Worm (Caenorhabditis elegans): ENCODE results near the gene nspg-4.

- TF ChIP-seq nhr-76 (tag; optimal IDR thresholded peaks at IDR 0.05) (no peak), ama-1 (optimal IDR thresholded peaks at IDR 0.05) (no peak), mdl-1 (tag; optimal IDR thresholded peaks at IDR 0.05) (no peak), ztf-11 (tag; optimal IDR thresholded peaks at IDR 0.05) (no peak), fkh-2 (tag; optimal IDR thresholded peaks at IDR 0.05) (no peak), nhr-25 (tag; optimal IDR thresholded peaks at IDR 0.05) (no peak), fkh-10 (GFP tag; optimal IDR thresholded peaks at IDR 0.05) (no peak), nhr-11 (tag; optimal IDR thresholded peaks at IDR 0.05) (no peak), aly-2 (tag; optimal IDR thresholded peaks at IDR 0.05) (no peak), unc-62 (GFP tag; optimal IDR thresholded peaks at IDR 0.05) (no peak), pqm-1 (tag; optimal IDR thresholded peaks at IDR 0.05) (no peak)
Measured at ce11 chrX:3375320-3375719, 25.1 kb upstream of the nspg-4 start.

Data from whole organism, L3 larva.